Fruit fly (Drosophila melanogaster) whole organism, prepupa: ENCODE measurements around the gene CG4907.

ENCODE experiments used
- CG10631 ChIP-seq: fragments of 200-800 bp; sonication (Bioruptor generic); optimal IDR thresholded peaks from 2 replicates; lab custom pipeline; 2016; ENCODE audit warnings: missing biosample characterization, missing genetic modification characterization
- CG10669 ChIP-seq: fragments of 200-800 bp; sonication (Bioruptor generic); optimal IDR thresholded peaks from 3 replicates; lab custom pipeline; 2018; ENCODE audit warnings: missing biosample characterization, mild to moderate bottlenecking, missing genetic modification characterization, moderate library complexity
- CG11294 ChIP-seq: fragments of 200-800 bp; sonication (Bioruptor generic); IDR thresholded peaks from 2 replicates; pipeline ENCODE4 v1.3.6; 2022; ENCODE audit warnings: missing biosample characterization, missing genetic modification characterization
- CG11762 ChIP-seq: fragments of 200-800 bp; sonication (Bioruptor generic); optimal IDR thresholded peaks from 3 replicates; lab custom pipeline; 2016; ENCODE audit warnings: missing biosample characterization, missing genetic modification characterization; ENCODE audit not compliant: insufficient read depth
- CG11902 ChIP-seq: fragments of 200-800 bp; sonication (Bioruptor generic); optimal IDR thresholded peaks from 3 replicates; lab custom pipeline; 2016; ENCODE audit warnings: missing biosample characterization, missing genetic modification characterization
- CG15336 ChIP-seq: fragments of 200-800 bp; sonication (Bioruptor generic); IDR thresholded peaks from 2 replicates; pipeline ENCODE4 v1.3.6; 2022; ENCODE audit warnings: missing biosample characterization, missing genetic modification characterization
- CG16779 ChIP-seq: fragments of 200-800 bp; sonication (Bioruptor generic); optimal IDR thresholded peaks from 3 replicates; lab custom pipeline; 2017; ENCODE audit warnings: missing biosample characterization, mild to moderate bottlenecking, missing genetic modification characterization
- CG31627 ChIP-seq: fragments of 200-800 bp; sonication (Bioruptor generic); optimal IDR thresholded peaks from 3 replicates; lab custom pipeline; 2016; ENCODE audit warnings: missing biosample characterization, missing genetic modification characterization
- CG32006 ChIP-seq: fragments of 200-800 bp; sonication (Bioruptor generic); optimal IDR thresholded peaks from 3 replicates; lab custom pipeline; 2017; ENCODE audit warnings: missing biosample characterization, mild to moderate bottlenecking, missing genetic modification characterization
- CG34406 ChIP-seq: fragments of 200-800 bp; sonication (Bioruptor generic); optimal IDR thresholded peaks from 3 replicates; lab custom pipeline; 2016; ENCODE audit warnings: missing biosample characterization, missing genetic modification characterization
- CG3919 ChIP-seq: fragments of 200-800 bp; sonication (Bioruptor generic); optimal IDR thresholded peaks from 3 replicates; lab custom pipeline; 2016; ENCODE audit warnings: missing biosample characterization, missing genetic modification characterization
- CG4318 ChIP-seq: fragments of 200-800 bp; sonication (Bioruptor generic); optimal IDR thresholded peaks from 3 replicates; lab custom pipeline; 2017; ENCODE audit warnings: missing biosample characterization, mild to moderate bottlenecking, missing genetic modification characterization
- CG6276 ChIP-seq: fragments of 200-800 bp; sonication (Bioruptor generic); optimal IDR thresholded peaks from 2 replicates; lab custom pipeline; 2017; ENCODE audit warnings: missing biosample characterization, mild to moderate bottlenecking, missing genetic modification characterization
- CG6792 ChIP-seq: fragments of 200-800 bp; sonication (Bioruptor generic); optimal IDR thresholded peaks from 3 replicates; lab custom pipeline; 2016; ENCODE audit warnings: missing biosample characterization, missing genetic modification characterization
- CG6808 ChIP-seq: fragments of 200-800 bp; sonication (Bioruptor generic); optimal IDR thresholded peaks from 3 replicates; lab custom pipeline; 2017; ENCODE audit warnings: missing biosample characterization, missing genetic modification characterization, mild to moderate bottlenecking, moderate library complexity, missing genetic modification reagents
- CG6854 ChIP-seq: fragments of 200-800 bp; sonication (Bioruptor generic); optimal IDR thresholded peaks from 2 replicates; lab custom pipeline; 2017; ENCODE audit warnings: missing biosample characterization, mild to moderate bottlenecking, missing genetic modification characterization
- CG8119 ChIP-seq: fragments of 200-800 bp; sonication (Bioruptor generic); IDR thresholded peaks from 3 replicates; pipeline ENCODE4 v1.3.6; 2022; ENCODE audit warnings: missing biosample characterization, missing genetic modification characterization
- CG8632 ChIP-seq: fragments of 200-800 bp; sonication (Bioruptor generic); optimal IDR thresholded peaks from 3 replicates; lab custom pipeline; 2016; ENCODE audit warnings: missing biosample characterization, missing genetic modification characterization
- Eip75B ChIP-seq: fragments of 200-800 bp; sonication (Bioruptor generic); optimal IDR thresholded peaks from 3 replicates; lab custom pipeline; 2016; ENCODE audit warnings: missing biosample characterization, missing genetic modification characterization
- Eip78C ChIP-seq: fragments of 200-800 bp; sonication (Bioruptor generic); peaks from one replicate; lab custom pipeline; 2016; ENCODE audit warnings: missing biosample characterization, missing genetic modification characterization
- Eip93F ChIP-seq: fragments of 200-800 bp; sonication (Bioruptor generic); optimal IDR thresholded peaks from 2 replicates; lab custom pipeline; 2016; ENCODE audit warnings: missing biosample characterization, mild to moderate bottlenecking, missing genetic modification characterization
- Ets96B ChIP-seq: fragments of 200-800 bp; optimal IDR thresholded peaks from 2 replicates; lab custom pipeline; 2019; ENCODE audit warnings: missing biosample characterization, mild to moderate bottlenecking, missing genetic modification characterization, moderate library complexity
- Gug ChIP-seq: fragments of 200-800 bp; sonication (Bioruptor generic); IDR thresholded peaks from 2 replicates; pipeline ENCODE4 v1.3.6; 2022; ENCODE audit warnings: missing biosample characterization, missing genetic modification characterization
- Hr38 ChIP-seq: sonication (Bioruptor generic); optimal IDR thresholded peaks from 2 replicates; lab custom pipeline; 2016; ENCODE audit warnings: missing biosample characterization, missing genetic modification characterization
- Hr4 ChIP-seq: fragments of 200-800 bp; sonication (Bioruptor generic); optimal IDR thresholded peaks from 3 replicates; lab custom pipeline; 2016; ENCODE audit warnings: missing biosample characterization, missing genetic modification characterization
- Lpt ChIP-seq: fragments of 200-800 bp; sonication (Bioruptor generic); optimal IDR thresholded peaks from 3 replicates; lab custom pipeline; 2016; ENCODE audit warnings: missing biosample characterization, missing genetic modification characterization
- Met ChIP-seq: fragments of 200-800 bp; sonication (Bioruptor generic); optimal IDR thresholded peaks from 3 replicates; lab custom pipeline; 2016; ENCODE audit warnings: missing biosample characterization, missing genetic modification characterization
- OdsH ChIP-seq: fragments of 200-800 bp; sonication (Bioruptor generic); optimal IDR thresholded peaks from 3 replicates; lab custom pipeline; 2016; ENCODE audit warnings: missing biosample characterization, missing genetic modification characterization
- Smox ChIP-seq: fragments of 200-800 bp; sonication (Bioruptor generic); optimal IDR thresholded peaks from 3 replicates; lab custom pipeline; 2016; ENCODE audit warnings: missing biosample characterization, missing genetic modification characterization
- Sox102F ChIP-seq: fragments of 200-800 bp; sonication (Bioruptor generic); optimal IDR thresholded peaks from 2 replicates; lab custom pipeline; 2016; ENCODE audit warnings: missing biosample characterization, mild to moderate bottlenecking, missing genetic modification characterization
- Sox15 ChIP-seq: fragments of 200-800 bp; sonication (Bioruptor generic); optimal IDR thresholded peaks from 3 replicates; lab custom pipeline; 2016; ENCODE audit warnings: missing biosample characterization, missing genetic modification characterization
- dac ChIP-seq: fragments of 200-800 bp; sonication (Bioruptor generic); optimal IDR thresholded peaks from 2 replicates; lab custom pipeline; 2017; ENCODE audit warnings: missing biosample characterization, mild to moderate bottlenecking, missing genetic modification characterization
- dsx ChIP-seq: fragments of 200-800 bp; optimal IDR thresholded peaks from 3 replicates; lab custom pipeline; 2019; ENCODE audit warnings: missing biosample characterization, mild to moderate bottlenecking, missing genetic modification characterization, moderate library complexity; ENCODE audit not compliant: poor library complexity, severe bottlenecking
- eg ChIP-seq: fragments of 200-800 bp; sonication (Bioruptor generic); IDR thresholded peaks from 3 replicates; pipeline ENCODE4 v1.3.6; 2022; ENCODE audit warnings: missing biosample characterization, missing genetic modification characterization
- esn ChIP-seq: fragments of 200-800 bp; sonication (Bioruptor generic); optimal IDR thresholded peaks from 2 replicates; lab custom pipeline; 2016; ENCODE audit warnings: missing biosample characterization, mild to moderate bottlenecking, missing genetic modification characterization, moderate library complexity
- fd59A ChIP-seq: fragments of 200-800 bp; sonication (Bioruptor generic); optimal IDR thresholded peaks from 2 replicates; lab custom pipeline; 2017; ENCODE audit warnings: missing biosample characterization, mild to moderate bottlenecking, missing genetic modification characterization, missing genetic modification reagents
- fkh ChIP-seq: fragments of 200-800 bp; sonication (Bioruptor generic); optimal IDR thresholded peaks from 3 replicates; lab custom pipeline; 2017; ENCODE audit warnings: missing biosample characterization, mild to moderate bottlenecking, missing genetic modification characterization, moderate library complexity
- lz ChIP-seq: fragments of 200-800 bp; sonication (Bioruptor generic); optimal IDR thresholded peaks from 3 replicates; lab custom pipeline; 2016; ENCODE audit warnings: missing biosample characterization, missing genetic modification characterization
- salr ChIP-seq, 2 experiments: fragments of 200-800 bp; sonication (Bioruptor generic); optimal IDR thresholded peaks; 3 replicates each; lab custom pipeline; 2016 to 2018; ENCODE audit warnings: missing biosample characterization in 2 of 2, missing genetic modification characterization in 2 of 2, mild to moderate bottlenecking in 1 of 2
- spab ChIP-seq: fragments of 200-800 bp; sonication (Bioruptor generic); optimal IDR thresholded peaks from 2 replicates; lab custom pipeline; 2017; ENCODE audit warnings: missing biosample characterization, mild to moderate bottlenecking, missing genetic modification characterization, missing genetic modification reagents
- topi ChIP-seq: fragments of 200-800 bp; sonication (Bioruptor generic); optimal IDR thresholded peaks from 3 replicates; lab custom pipeline; 2016; ENCODE audit warnings: missing biosample characterization, missing genetic modification characterization
- vri ChIP-seq: fragments of 200-800 bp; sonication (Bioruptor generic); optimal IDR thresholded peaks from 3 replicates; lab custom pipeline; 2016; ENCODE audit warnings: missing biosample characterization, mild to moderate bottlenecking, missing genetic modification characterization

Gene CG4907

DNA sequence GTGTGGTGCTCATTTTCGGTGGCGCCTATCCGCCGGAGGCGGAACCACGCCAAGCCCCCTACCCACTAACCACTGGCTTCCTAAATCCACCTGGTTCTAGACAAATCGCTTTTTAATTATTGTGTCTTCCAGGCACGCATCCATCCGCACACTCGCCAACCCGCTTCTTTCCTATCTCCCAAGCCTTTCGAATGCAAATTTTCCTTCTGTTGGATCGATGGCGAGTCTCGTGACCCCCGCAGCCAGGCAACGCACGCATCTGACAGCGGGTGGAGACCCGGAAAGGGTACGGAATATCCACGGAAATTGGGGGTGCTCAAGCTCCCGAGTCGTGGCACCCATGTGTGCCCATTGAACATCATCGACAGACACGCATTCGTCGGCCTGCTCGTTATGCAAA is 3.4 kb downstream of the CG4907 start, which contains the start of gene CG13842:
Gene CG13842, minus strand, starts transcription at position 101 of the 400 bp plus-strand sequence.
- TF ChIP-seq spab (GFP tag; lab: Kevin White, UChicago) (no peak), fd59A (GFP tag; lab: Kevin White, UChicago) (no peak), vri (GFP tag; lab: Kevin White, UChicago) (no peak), CG11762 (no peak), Hr38 (GFP tag; lab: Kevin White, UChicago) (no peak), Ets96B (tag; lab: Kevin White, UChicago) (no peak), topi (GFP tag; lab: Kevin White, UChicago) (no peak), Eip93F (GFP tag; lab: Kevin White, UChicago) (no peak)

- TF ChIP-seq CG3919 (GFP tag; lab: Kevin White, UChicago) (no peak), esn (GFP tag; lab: Kevin White, UChicago) (no peak), dac (no peak), CG11902 (no peak), CG6792 (no peak), OdsH (GFP tag; lab: Kevin White, UChicago) (no peak), CG4318 (GFP tag; lab: Kevin White, UChicago) (no peak), spab (GFP tag; lab: Kevin White, UChicago) (no peak), Hr4 (GFP tag; lab: Kevin White, UChicago) (no peak), Sox15 (GFP tag; lab: Kevin White, UChicago) (no peak), CG16779 (tag; lab: Kevin White, UChicago) (no peak)
- TF ChIP-seq, all 60 proteins: peak for 0
These were observed 8.8 kb downstream of the CG4907 start, which contains the start of the genes CG6972 and CCAP for dm6 chr3R:22701793-22702192. Gene CG6972 (plus strand): TSS chr3R:22702007. Gene CCAP (minus strand): TSS chr3R:22702084.

DNA sequence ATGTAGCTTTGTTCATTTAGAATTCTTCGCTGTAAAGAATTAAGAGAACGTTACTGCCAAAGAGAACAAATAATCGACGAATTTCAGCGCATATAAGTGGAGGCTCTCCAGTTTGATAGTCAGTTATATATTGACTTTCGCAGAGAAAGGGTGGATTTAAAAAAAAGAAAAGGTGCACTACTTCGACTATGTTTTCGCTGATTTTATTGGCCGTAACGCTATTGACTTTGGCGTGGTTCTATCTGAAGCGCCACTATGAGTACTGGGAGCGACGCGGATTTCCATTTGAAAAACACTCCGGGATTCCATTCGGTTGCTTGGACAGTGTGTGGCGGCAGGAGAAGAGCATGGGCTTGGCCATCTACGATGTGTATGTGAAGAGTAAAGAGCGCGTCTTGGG is 12.4 kb downstream of the CG4907 start, which contains the start of gene Cyp6d4:
Gene Cyp6d4, plus strand, starts transcription at position 112 of the 400 bp plus-strand sequence.
- TF ChIP-seq CG11762 (no peak), eg (GFP tag; lab: Robert Waterston, UW) (no peak), fkh (GFP tag; lab: Kevin White, UChicago) (no peak), Sox102F (GFP tag; lab: Kevin White, UChicago) (no peak), Lpt (no peak), lz (no peak)

- TF ChIP-seq CG11902 = no peak
- TF ChIP-seq CG11294 (GFP tag; lab: Robert Waterston, UW) = no peak
- TF ChIP-seq Ets96B (tag; lab: Kevin White, UChicago) = no peak
- no peak for TF ChIP-seq CG34406 (GFP tag; lab: Kevin White, UChicago)
- no peak for TF ChIP-seq Hr38 (GFP tag; lab: Kevin White, UChicago)
- TF ChIP-seq CG4318 (GFP tag; lab: Kevin White, UChicago) = no peak
- no peak for TF ChIP-seq CG6276 (GFP tag; lab: Kevin White, UChicago)
- no peak for TF ChIP-seq dsx
- no peak for TF ChIP-seq Eip93F (GFP tag; lab: Kevin White, UChicago)
- no peak for TF ChIP-seq Sox102F (GFP tag; lab: Kevin White, UChicago)
- no peak for TF ChIP-seq Hr4 (GFP tag; lab: Kevin White, UChicago)
- no peak for TF ChIP-seq CG10631
- no peak for TF ChIP-seq Met
- TF ChIP-seq CG32006 (GFP tag; lab: Kevin White, UChicago) = no peak
- TF ChIP-seq vri (GFP tag; lab: Kevin White, UChicago) = no peak
- no peak for TF ChIP-seq CG8632 (GFP tag; lab: Kevin White, UChicago)
- no peak for TF ChIP-seq fkh (GFP tag; lab: Kevin White, UChicago)
- no peak for TF ChIP-seq Lpt
- TF ChIP-seq, all 60 proteins: peak for 0
These were observed 15.9 kb downstream of the CG4907 start, which contains the start of gene cd for dm6 chr3R:22694659-22695058. Gene cd (plus strand): TSS chr3R:22694959.

DNA sequence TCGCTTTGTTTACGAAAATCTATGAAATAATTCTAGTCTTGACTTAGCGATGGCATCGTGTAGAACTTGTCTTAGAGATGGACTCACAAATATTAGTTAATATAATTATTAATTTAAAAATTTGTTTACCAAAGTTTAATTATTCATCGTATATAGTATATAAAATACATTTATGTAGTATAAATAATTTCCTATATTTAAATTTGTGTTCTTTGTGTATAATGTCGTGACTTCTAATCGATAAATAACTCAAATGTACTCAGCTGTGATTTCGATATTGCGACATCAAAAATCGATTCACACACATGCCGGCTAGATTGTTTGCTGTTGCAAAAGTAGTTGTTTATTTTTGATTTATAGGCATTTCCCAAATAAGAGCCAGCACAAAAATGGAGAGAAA is 20.3 kb downstream of the CG4907 start, which contains the start of the genes wfs1 and Nup133:
Gene wfs1, minus strand, starts transcription at position 70 of the 400 bp plus-strand sequence.
Gene Nup133, plus strand, starts transcription at position 297 of the 400 bp plus-strand sequence.
- TF ChIP-seq Eip75B (GFP tag; lab: Kevin White, UChicago) = no peak
- TF ChIP-seq spab (GFP tag; lab: Kevin White, UChicago) = no peak
- peak; percentile 40; the same call in 1 of the 2 replicates for TF ChIP-seq Gug (GFP tag; lab: Robert Waterston, UW)
- no peak for TF ChIP-seq salr (GFP tag; optimal IDR thresholded peaks at IDR 0.05; lab: Kevin White, UChicago)
- no peak for TF ChIP-seq CG10669
- TF ChIP-seq CG6808 = no peak
- no peak for TF ChIP-seq CG16779 (tag; lab: Kevin White, UChicago)
- no peak for TF ChIP-seq Sox15 (GFP tag; lab: Kevin White, UChicago)
- no peak for TF ChIP-seq Met
- no peak for TF ChIP-seq Smox
- no peak for TF ChIP-seq Eip78C (GFP tag; lab: Kevin White, UChicago)
- TF ChIP-seq CG6854 (GFP tag; lab: Kevin White, UChicago) = no peak
- TF ChIP-seq CG3919 (GFP tag; lab: Kevin White, UChicago) = no peak
- TF ChIP-seq CG10631 = no peak
- peak; percentile 63; the same call in 2 of the 3 replicates for TF ChIP-seq CG8119 (GFP tag; lab: Robert Waterston, UW)
- no peak for TF ChIP-seq CG6276 (GFP tag; lab: Kevin White, UChicago)
- TF ChIP-seq esn (GFP tag; lab: Kevin White, UChicago) = peak; percentile 65
- peak; percentile 24; the same call in 1 of the 2 replicates for TF ChIP-seq CG15336 (GFP tag; lab: Robert Waterston, UW)
- TF ChIP-seq CG31627 (GFP tag; lab: Kevin White, UChicago) = peak; percentile 8
- no peak for TF ChIP-seq CG32006 (GFP tag; lab: Kevin White, UChicago)
